Worm (Caenorhabditis elegans) whole organism, L3 larva: ENCODE results near the gene frpr-4.
A peak's percentile ranks its signal among the peaks of the same experiment; 100 is the strongest.

Experiments used
- ZK546.5 ChIP-seq: sonication (generic microtip); optimal IDR thresholded peaks from 2 replicates; lab custom pipeline; 2017; ENCODE audit warnings: missing biosample characterization, missing genetic modification characterization
- aly-2 ChIP-seq: fragments of 150-350 bp; optimal IDR thresholded peaks from 2 replicates; lab custom pipeline; 2014; ENCODE audit warnings: missing biosample characterization, missing genetic modification characterization
- ceh-16 ChIP-seq: sonication (generic microtip); optimal IDR thresholded peaks from 2 replicates; lab custom pipeline; 2017; ENCODE audit warnings: missing biosample characterization, missing genetic modification characterization
- ceh-28 ChIP-seq: fragments of 150-350 bp; optimal IDR thresholded peaks from 2 replicates; lab custom pipeline; 2014; ENCODE audit warnings: missing biosample characterization, missing genetic modification reagents, missing genetic modification characterization
- ceh-82 ChIP-seq: fragments of 150-350 bp; optimal IDR thresholded peaks from 2 replicates; lab custom pipeline; 2014; ENCODE audit warnings: missing biosample characterization, missing genetic modification characterization
- egl-27 ChIP-seq: sonication (generic microtip); optimal IDR thresholded peaks from 4 replicates; lab custom pipeline; 2017; ENCODE audit warnings: missing biosample characterization, missing genetic modification reagents, missing genetic modification characterization
- elt-1 ChIP-seq: fragments of 150-350 bp; optimal IDR thresholded peaks from 2 replicates; lab custom pipeline; 2014; ENCODE audit warnings: missing biosample characterization, missing genetic modification characterization
- elt-2 ChIP-seq: sonication (generic microtip); optimal IDR thresholded peaks from 2 replicates; lab custom pipeline; 2016; ENCODE audit warnings: missing genetic modification reagents, mild to moderate bottlenecking, missing genetic modification characterization, missing compliant biosample characterization
- fkh-10 ChIP-seq: sonication (generic microtip); optimal IDR thresholded peaks from 2 replicates; lab custom pipeline; 2017; ENCODE audit warnings: missing biosample characterization, missing genetic modification reagents, missing genetic modification characterization
- fos-1 ChIP-seq: fragments of 150-350 bp; optimal IDR thresholded peaks from 2 replicates; lab custom pipeline; 2014; ENCODE audit warnings: missing biosample characterization, missing genetic modification characterization
- lin-15B ChIP-seq: fragments of 150-350 bp; optimal IDR thresholded peaks from 2 replicates; lab custom pipeline; 2014; ENCODE audit warnings: missing biosample characterization, missing genetic modification characterization
- lin-39 ChIP-seq: fragments of 150-350 bp; optimal IDR thresholded peaks from 2 replicates; lab custom pipeline; 2018; ENCODE audit warnings: missing biosample characterization, missing genetic modification reagents, missing genetic modification characterization
- lsy-12 ChIP-seq: sonication (generic microtip); optimal IDR thresholded peaks from 2 replicates; lab custom pipeline; 2016; ENCODE audit warnings: mild to moderate bottlenecking, missing genetic modification characterization, missing compliant biosample characterization
- mml-1 ChIP-seq: fragments of 150-350 bp; sonication (generic microtip); optimal IDR thresholded peaks from 3 replicates; lab custom pipeline; 2014; ENCODE audit warnings: missing biosample characterization, missing genetic modification characterization
- nfya-1 ChIP-seq: sonication (generic microtip); optimal IDR thresholded peaks from 2 replicates; lab custom pipeline; 2017; ENCODE audit warnings: missing genetic modification characterization, mild to moderate bottlenecking, missing compliant biosample characterization, antibody characterized with exemption, moderate library complexity; ENCODE audit not compliant: insufficient read depth
- nhr-12 ChIP-seq: fragments of 150-350 bp; optimal IDR thresholded peaks from 2 replicates; lab custom pipeline; 2014; ENCODE audit warnings: missing biosample characterization, missing genetic modification characterization
- nhr-23 ChIP-seq: fragments of 150-350 bp; optimal IDR thresholded peaks from 2 replicates; lab custom pipeline; 2014; ENCODE audit warnings: missing biosample characterization, missing genetic modification reagents, missing genetic modification characterization
- nhr-237 ChIP-seq: fragments of 150-350 bp; optimal IDR thresholded peaks from 2 replicates; lab custom pipeline; 2014; ENCODE audit warnings: missing biosample characterization, missing genetic modification characterization
- nhr-25 ChIP-seq: sonication (generic microtip); optimal IDR thresholded peaks from 2 replicates; lab custom pipeline; 2017; ENCODE audit warnings: missing biosample characterization, missing genetic modification characterization
- nhr-28 ChIP-seq: fragments of 150-350 bp; optimal IDR thresholded peaks from 2 replicates; lab custom pipeline; 2014; ENCODE audit warnings: missing biosample characterization, missing genetic modification characterization
- nhr-67 ChIP-seq: fragments of 150-350 bp; optimal IDR thresholded peaks from 2 replicates; lab custom pipeline; 2014; ENCODE audit warnings: missing biosample characterization, missing genetic modification characterization
- pha-4 ChIP-seq: fragments of 150-350 bp; optimal IDR thresholded peaks from 2 replicates; lab custom pipeline; 2014; ENCODE audit warnings: missing biosample characterization, missing genetic modification reagents, missing genetic modification characterization
- pqm-1 ChIP-seq: fragments of 150-350 bp; optimal IDR thresholded peaks from 2 replicates; lab custom pipeline; 2017; ENCODE audit warnings: missing biosample characterization, missing genetic modification characterization, inconsistent platforms
- sea-2 ChIP-seq: fragments of 150-350 bp; sonication (generic microtip); optimal IDR thresholded peaks from 4 replicates; lab custom pipeline; 2014; ENCODE audit warnings: missing biosample characterization, missing genetic modification reagents, missing genetic modification characterization
- unc-62 ChIP-seq: fragments of 150-350 bp; sonication (generic microtip); optimal IDR thresholded peaks from 4 replicates; lab custom pipeline; 2014; ENCODE audit warnings: missing biosample characterization, missing genetic modification reagents, missing genetic modification characterization
- ztf-11 ChIP-seq: fragments of 150-350 bp; optimal IDR thresholded peaks from 2 replicates; lab custom pipeline; 2014; ENCODE audit warnings: missing biosample characterization, missing genetic modification characterization
- ztf-4 ChIP-seq: fragments of 150-350 bp; optimal IDR thresholded peaks from 2 replicates; lab custom pipeline; 2014; ENCODE audit warnings: missing biosample characterization, missing genetic modification characterization

The frpr-4 gene

DNA sequence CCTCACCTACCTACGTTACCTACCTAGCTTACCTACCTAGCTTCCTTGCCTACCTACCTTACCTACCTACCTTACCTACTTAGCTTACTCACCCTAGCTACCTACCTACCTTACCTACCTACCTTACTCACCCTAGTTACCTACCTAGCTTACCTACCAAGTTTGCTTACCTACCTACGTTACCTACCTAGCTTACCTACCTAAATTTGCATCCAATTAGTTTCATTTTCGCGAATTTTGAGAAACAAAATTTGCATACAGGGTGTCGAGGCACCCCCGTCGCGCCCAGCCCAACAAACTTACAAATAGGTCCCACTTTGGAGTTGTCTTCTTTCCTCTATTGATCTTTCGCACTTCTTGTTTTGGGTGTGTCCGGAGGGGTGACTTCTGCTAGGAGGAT is 13.6 kb upstream of the frpr-4 start:
- TF ChIP-seq sea-2 (GFP tag; lab: Kevin White, UChicago) (no peak), ceh-16 (tag; lab: Kevin White, UChicago) (no peak)
- TF ChIP-seq, all 47 proteins: peak for 0

DNA sequence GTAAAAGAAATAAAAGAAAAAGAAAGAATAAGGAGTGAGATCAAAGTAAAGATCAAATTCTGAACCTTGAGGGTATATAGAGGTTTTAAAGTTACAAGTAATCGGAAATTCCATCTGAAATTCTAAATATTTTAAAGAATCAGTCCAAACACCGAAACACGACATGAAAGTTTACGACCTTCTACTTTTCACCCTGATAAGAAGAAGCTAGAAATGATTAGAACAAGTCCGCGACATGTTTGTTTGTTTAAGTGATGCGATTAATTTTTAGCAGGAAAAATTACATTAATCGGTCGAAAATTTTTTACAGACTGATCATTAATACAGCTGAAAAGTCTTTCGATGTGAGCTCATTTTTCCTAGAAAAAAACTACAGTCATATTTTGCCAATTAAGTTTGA is 9.3 kb upstream of the frpr-4 start:
- TF ChIP-seq ztf-4 (no peak), elt-2 (tag; lab: Kevin White, UChicago) (peak; percentile 68), pqm-1 (tag; lab: Kevin White, UChicago) (peak; percentile 29), pha-4 (tag; lab: Kevin White, UChicago) (no peak)

ce11 chrII:5246791-5247361 is 8.5 kb downstream of the frpr-4 start, which contains the start of gene ptr-6:
Gene ptr-6 (minus strand): TSS chrII:5246837.
- TF ChIP-seq nhr-23 (tag; lab: Kevin White, UChicago) = peak; percentile 28
- TF ChIP-seq fos-1 (tag; lab: Kevin White, UChicago) = no peak
- TF ChIP-seq elt-2 (tag; lab: Kevin White, UChicago) = no peak
- TF ChIP-seq ceh-16 (tag; lab: Kevin White, UChicago) = no peak
- no peak for TF ChIP-seq nhr-28 (tag; lab: Kevin White, UChicago)
- TF ChIP-seq pha-4 (tag; lab: Kevin White, UChicago) = no peak
- no peak for TF ChIP-seq nhr-237 (tag; lab: Kevin White, UChicago)
- no peak for TF ChIP-seq egl-27 (tag; lab: Kevin White, UChicago)
- TF ChIP-seq ztf-11 (tag; lab: Kevin White, UChicago) = no peak
- peak; percentile 37 for TF ChIP-seq nhr-25 (tag; lab: Kevin White, UChicago)
- TF ChIP-seq elt-1 = no peak
- no peak for TF ChIP-seq mml-1
- TF ChIP-seq, all 47 proteins: peak for 2

DNA sequence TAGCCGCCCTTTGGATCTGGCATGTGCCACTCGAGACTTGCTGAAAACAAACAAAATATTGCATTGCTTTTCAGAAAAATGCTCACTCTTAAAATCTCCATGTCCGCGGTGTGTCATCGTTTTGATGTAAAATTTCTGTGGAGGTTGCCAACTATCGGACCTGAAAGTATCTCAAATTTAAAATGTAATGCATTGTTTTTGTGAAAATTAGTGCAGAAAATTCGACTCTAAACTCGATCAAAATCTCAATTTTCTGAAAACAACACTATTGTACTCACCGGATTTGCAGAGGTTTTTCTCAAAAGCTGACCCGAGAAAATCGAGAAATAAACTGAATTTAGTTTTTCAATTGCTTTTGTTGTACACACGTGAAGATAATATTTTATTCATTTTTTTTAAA is 13.8 kb downstream of the frpr-4 start, which contains the start of gene T16D1.1:
Gene T16D1.1, minus strand, starts transcription at position 101 of the 400 bp plus-strand sequence.
- TF ChIP-seq nhr-23 (tag; lab: Kevin White, UChicago) (no peak), nhr-12 (tag; lab: Kevin White, UChicago) (no peak), nhr-237 (tag; lab: Kevin White, UChicago) (no peak), aly-2 (tag; lab: Kevin White, UChicago) (no peak), nhr-67 (no peak), fos-1 (tag; lab: Kevin White, UChicago) (no peak), ceh-16 (tag; lab: Kevin White, UChicago) (no peak), ceh-82 (no peak), unc-62 (GFP tag; lab: Kevin White, UChicago) (no peak), elt-1 (no peak)
- TF ChIP-seq, all 47 proteins: peak for 0

ce11 chrII:5238366-5238765 is 17.0 kb downstream of the frpr-4 start, which contains the start of gene pho-4:
Gene pho-4 (minus strand): TSS chrII:5238466.
- TF ChIP-seq fkh-10 (GFP tag; lab: Kevin White, UChicago) (no peak), lsy-12 (tag; lab: Kevin White, UChicago) (no peak), ZK546.5 (tag; lab: Kevin White, UChicago) (no peak), lin-39 (tag; lab: Kevin White, UChicago) (no peak)

DNA sequence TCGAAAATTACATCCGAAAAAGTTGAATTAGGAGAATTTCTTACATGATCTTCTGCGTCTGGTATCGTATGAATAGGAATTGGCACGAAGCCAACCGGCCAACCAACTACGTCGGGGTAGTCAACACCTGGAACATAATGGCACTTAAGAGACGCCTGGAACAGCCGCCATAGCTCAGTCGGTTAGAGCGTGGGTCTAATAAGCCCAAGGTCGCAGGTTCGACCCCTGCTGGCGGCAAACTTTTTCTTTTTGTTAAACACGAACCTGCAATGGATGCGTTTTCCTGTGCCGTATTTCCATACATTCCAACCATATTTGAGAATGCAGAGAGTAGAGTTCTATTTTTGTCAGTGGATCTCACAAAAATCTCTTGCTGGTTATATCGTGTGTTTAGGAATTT is 17.6 kb downstream of the frpr-4 start:
- peak; percentile 57 for TF ChIP-seq elt-2 (tag; lab: Kevin White, UChicago)
- peak; percentile 4 for TF ChIP-seq lsy-12 (tag; lab: Kevin White, UChicago)
- no peak for TF ChIP-seq mml-1
- no peak for TF ChIP-seq ceh-28
- TF ChIP-seq nfya-1 (tag; lab: Kevin White, UChicago) = peak; percentile 3
- TF ChIP-seq nhr-28 (tag; lab: Kevin White, UChicago) = no peak
- TF ChIP-seq pqm-1 (tag; lab: Kevin White, UChicago) = peak; percentile 26

ce11 chrII:5235758-5236157 is 19.6 kb downstream of the frpr-4 start, which contains the start of gene pho-1:
Gene pho-1 (minus strand): TSS chrII:5235846.
- TF ChIP-seq nhr-67 (no peak), nhr-28 (tag; lab: Kevin White, UChicago) (no peak), lin-15B (tag; lab: Kevin White, UChicago) (no peak), fos-1 (tag; lab: Kevin White, UChicago) (no peak), ceh-82 (no peak), pqm-1 (tag; lab: Kevin White, UChicago) (peak; percentile 49), elt-2 (tag; lab: Kevin White, UChicago) (peak; percentile 85), ceh-16 (tag; lab: Kevin White, UChicago) (no peak)
